Fruit fly (Drosophila melanogaster) whole organism, embryonic: Measurements from ENCODE around the gene CG17127.
A peak's percentile ranks its signal among the peaks of the same experiment; 100 is the strongest.

Experiments used
- Adf1 ChIP-seq: fragments of 200-800 bp; sonication (Bioruptor generic); IDR thresholded peaks from 2 replicates; pipeline ENCODE4 v1.3.6; 2022; ENCODE audit warnings: missing biosample characterization, missing genetic modification characterization
- Atf3 ChIP-seq: fragments of 200-800 bp; sonication (Bioruptor generic); optimal IDR thresholded peaks from 3 replicates; lab custom pipeline; 2016; ENCODE audit warnings: missing biosample characterization, missing genetic modification characterization
- Atf6 ChIP-seq: fragments of 200-800 bp; sonication (Bioruptor generic); IDR thresholded peaks from 2 replicates; pipeline ENCODE4 v1.3.6; 2022; ENCODE audit warnings: missing biosample characterization, missing genetic modification characterization
- CG10267 ChIP-seq: fragments of 200-800 bp; sonication (Bioruptor generic); optimal IDR thresholded peaks from 2 replicates; lab custom pipeline; 2018; ENCODE audit warnings: missing biosample characterization, mild to moderate bottlenecking, missing genetic modification characterization, moderate library complexity
- CG10654 ChIP-seq: fragments of 200-800 bp; sonication (Bioruptor generic); optimal IDR thresholded peaks from 2 replicates; lab custom pipeline; 2016; ENCODE audit warnings: missing biosample characterization, missing genetic modification characterization
- CG11723 ChIP-seq: fragments of 200-800 bp; sonication (Bioruptor generic); optimal IDR thresholded peaks from 2 replicates; lab custom pipeline; 2017; ENCODE audit warnings: missing biosample characterization, mild to moderate bottlenecking, missing genetic modification characterization
- CG13894 ChIP-seq: fragments of 200-800 bp; sonication (Bioruptor generic); optimal IDR thresholded peaks from 3 replicates; lab custom pipeline; 2018; ENCODE audit warnings: missing biosample characterization, mild to moderate bottlenecking, missing genetic modification characterization, moderate library complexity
- CG15073 ChIP-seq: fragments of 200-800 bp; sonication (Bioruptor generic); optimal IDR thresholded peaks from 2 replicates; lab custom pipeline; 2016; ENCODE audit warnings: missing biosample characterization, missing genetic modification characterization
- CG16813 ChIP-seq: fragments of 200-800 bp; sonication (Bioruptor generic); IDR thresholded peaks from 3 replicates; pipeline ENCODE4 v1.3.6; 2022; ENCODE audit warnings: missing biosample characterization, missing genetic modification characterization; ENCODE audit not compliant: partially characterized antibody
- CG17328 ChIP-seq: fragments of 200-800 bp; sonication (Bioruptor generic); IDR thresholded peaks from 2 replicates; pipeline ENCODE4 v1.3.6; 2022; ENCODE audit warnings: missing biosample characterization, missing genetic modification characterization
- CG1832 ChIP-seq: fragments of 200-800 bp; sonication (Bioruptor generic); optimal IDR thresholded peaks from 2 replicates; lab custom pipeline; 2017; ENCODE audit warnings: missing biosample characterization, mild to moderate bottlenecking, missing genetic modification characterization, inconsistent platforms
- CG32532 ChIP-seq: fragments of 200-800 bp; sonication (Bioruptor generic); IDR thresholded peaks from 2 replicates; pipeline ENCODE4 v1.3.6; 2022; ENCODE audit warnings: missing biosample characterization, missing genetic modification characterization
- CG32767 ChIP-seq: fragments of 200-800 bp; sonication (Bioruptor generic); IDR thresholded peaks from 2 replicates; pipeline ENCODE4 v1.3.6; 2022; ENCODE audit warnings: missing biosample characterization, missing genetic modification characterization
- CG4328 ChIP-seq: fragments of 200-800 bp; sonication (Bioruptor generic); optimal IDR thresholded peaks from 3 replicates; lab custom pipeline; 2017; ENCODE audit warnings: missing biosample characterization, missing genetic modification reagents, missing genetic modification characterization
- CG4707 ChIP-seq: fragments of 200-800 bp; sonication (Bioruptor generic); optimal IDR thresholded peaks from 2 replicates; lab custom pipeline; 2018; ENCODE audit warnings: missing biosample characterization, mild to moderate bottlenecking, missing genetic modification characterization, moderate library complexity
- CG4854 ChIP-seq: fragments of 200-800 bp; sonication (Bioruptor generic); optimal IDR thresholded peaks from 2 replicates; lab custom pipeline; 2016; ENCODE audit warnings: missing biosample characterization, missing genetic modification characterization, inconsistent platforms
- CG5180 ChIP-seq: fragments of 200-800 bp; sonication (Bioruptor generic); optimal IDR thresholded peaks from 3 replicates; lab custom pipeline; 2017; ENCODE audit warnings: missing biosample characterization, missing genetic modification characterization, mild to moderate bottlenecking, moderate library complexity, missing genetic modification reagents
- CG6175 ChIP-seq: fragments of 200-800 bp; sonication (Bioruptor generic); IDR thresholded peaks from 3 replicates; pipeline ENCODE4 v1.3.6; 2022; ENCODE audit warnings: missing biosample characterization, missing genetic modification characterization
- CG6765 ChIP-seq: fragments of 200-800 bp; sonication (Bioruptor generic); optimal IDR thresholded peaks from 3 replicates; lab custom pipeline; 2017; ENCODE audit warnings: missing biosample characterization, mild to moderate bottlenecking, missing genetic modification characterization
- CG7271 ChIP-seq: fragments of 200-800 bp; sonication (Bioruptor generic); optimal IDR thresholded peaks from 2 replicates; lab custom pipeline; 2018; ENCODE audit warnings: missing biosample characterization, mild to moderate bottlenecking, missing genetic modification characterization, moderate library complexity
- Dbx ChIP-seq: fragments of 200-800 bp; sonication (Bioruptor generic); IDR thresholded peaks from 3 replicates; pipeline ENCODE4 v1.3.6; 2022; ENCODE audit warnings: missing biosample characterization, missing genetic modification characterization
- E2f2 ChIP-seq: fragments of 200-800 bp; sonication (Bioruptor generic); IDR thresholded peaks from 2 replicates; pipeline ENCODE4 v1.3.6; 2022; ENCODE audit warnings: missing biosample characterization, missing genetic modification characterization
- Fer1 ChIP-seq: fragments of 200-800 bp; sonication (Bioruptor generic); optimal IDR thresholded peaks from 2 replicates; lab custom pipeline; 2017; ENCODE audit warnings: missing biosample characterization, mild to moderate bottlenecking, missing genetic modification characterization
- Fer2 ChIP-seq: fragments of 200-800 bp; sonication (Bioruptor generic); optimal IDR thresholded peaks from 2 replicates; lab custom pipeline; 2018; ENCODE audit warnings: missing biosample characterization, mild to moderate bottlenecking, missing genetic modification characterization, moderate library complexity
- HHEX ChIP-seq: fragments of 200-800 bp; sonication (Bioruptor generic); optimal IDR thresholded peaks from 3 replicates; lab custom pipeline; 2017; ENCODE audit warnings: missing biosample characterization, mild to moderate bottlenecking, missing genetic modification characterization, missing genetic modification reagents
- Hmr ChIP-seq: fragments of 200-800 bp; sonication (Bioruptor generic); optimal IDR thresholded peaks from 3 replicates; lab custom pipeline; 2017; ENCODE audit warnings: mild to moderate bottlenecking, missing biosample characterization, missing genetic modification reagents, missing genetic modification characterization
- Hr3 ChIP-seq: fragments of 200-800 bp; sonication (Bioruptor generic); optimal IDR thresholded peaks from 3 replicates; lab custom pipeline; 2016; ENCODE audit warnings: missing biosample characterization, missing genetic modification characterization
- Jarid2 ChIP-seq: fragments of 200-800 bp; sonication (Bioruptor generic); optimal IDR thresholded peaks from 3 replicates; lab custom pipeline; 2017; ENCODE audit warnings: mild to moderate bottlenecking, missing biosample characterization, missing genetic modification reagents, missing genetic modification characterization
- Lpt ChIP-seq: fragments of >200 bp; optimal IDR thresholded peaks from 2 replicates; lab custom pipeline; 2018; ENCODE audit warnings: missing biosample characterization, missing genetic modification characterization
- NC2β ChIP-seq: fragments of 200-800 bp; sonication (Bioruptor generic); optimal IDR thresholded peaks from 2 replicates; lab custom pipeline; 2016; ENCODE audit warnings: missing biosample characterization, missing genetic modification characterization
- Oli ChIP-seq: fragments of 200-800 bp; sonication (Bioruptor generic); optimal IDR thresholded peaks from 2 replicates; lab custom pipeline; 2018; ENCODE audit warnings: missing biosample characterization, mild to moderate bottlenecking, missing genetic modification characterization, moderate library complexity
- Pdp1 ChIP-seq, 2 experiments: fragments of 200-800 bp; sonication (Bioruptor generic); optimal IDR thresholded peaks; 3 replicates each; lab custom pipeline; 2016; ENCODE audit warnings: missing biosample characterization in 2 of 2, missing genetic modification characterization in 2 of 2, mild to moderate bottlenecking in 1 of 2, moderate library complexity in 1 of 2
- Stat92E ChIP-seq, 3 experiments: fragments of >200 bp in 2 of 3; fragments of 200-800 bp in 1 of 3; sonication (Bioruptor generic) in 1 of 3; optimal IDR thresholded peaks; 2 replicates each; lab custom pipeline; 2017 to 2019; ENCODE audit warnings: missing biosample characterization in 3 of 3, missing genetic modification characterization in 3 of 3, mild to moderate bottlenecking in 1 of 3, moderate library complexity in 1 of 3
- Xbp1 ChIP-seq: fragments of 200-800 bp; sonication (Bioruptor generic); optimal IDR thresholded peaks from 3 replicates; lab custom pipeline; 2016; ENCODE audit warnings: missing biosample characterization, mild to moderate bottlenecking, missing genetic modification characterization
- ara ChIP-seq: fragments of 200-800 bp; sonication (Bioruptor generic); IDR thresholded peaks from 2 replicates; pipeline ENCODE4 v1.3.6; 2022; ENCODE audit warnings: missing biosample characterization, missing genetic modification characterization
- bab2 ChIP-seq: fragments of 200-800 bp; sonication (Bioruptor generic); optimal IDR thresholded peaks from 2 replicates; lab custom pipeline; 2016; ENCODE audit warnings: missing biosample characterization, missing genetic modification characterization
- bcd ChIP-seq: fragments of 200-800 bp; sonication (Bioruptor generic); optimal IDR thresholded peaks from 2 replicates; lab custom pipeline; 2017; ENCODE audit warnings: missing biosample characterization, mild to moderate bottlenecking, missing genetic modification characterization
- btn ChIP-seq: fragments of 200-800 bp; sonication (Bioruptor generic); optimal IDR thresholded peaks from 2 replicates; lab custom pipeline; 2016; ENCODE audit warnings: missing biosample characterization, missing genetic modification characterization
- cad ChIP-seq: fragments of >200 bp; optimal IDR thresholded peaks from 2 replicates; lab custom pipeline; 2017; ENCODE audit warnings: missing biosample characterization, missing genetic modification characterization
- ftz-f1 ChIP-seq: fragments of 200-800 bp; sonication (Bioruptor generic); optimal IDR thresholded peaks from 2 replicates; lab custom pipeline; 2016; ENCODE audit warnings: missing biosample characterization, missing genetic modification characterization
- nerfin-2 ChIP-seq: fragments of 200-800 bp; sonication (Bioruptor generic); IDR thresholded peaks from 2 replicates; pipeline ENCODE4 v1.3.6; 2022; ENCODE audit warnings: missing biosample characterization, missing genetic modification characterization; ENCODE audit not compliant: partially characterized antibody
- nom ChIP-seq: fragments of 200-800 bp; sonication (Bioruptor generic); optimal IDR thresholded peaks from 2 replicates; lab custom pipeline; 2017; ENCODE audit warnings: missing biosample characterization, missing genetic modification characterization, mild to moderate bottlenecking, moderate library complexity, missing genetic modification reagents
- psq ChIP-seq: fragments of 200-800 bp; sonication (Bioruptor generic); optimal IDR thresholded peaks from 2 replicates; lab custom pipeline; 2017; ENCODE audit warnings: missing biosample characterization, missing genetic modification characterization
- slp2 ChIP-seq: fragments of 200-800 bp; sonication (Bioruptor generic); optimal IDR thresholded peaks from 2 replicates; lab custom pipeline; 2016; ENCODE audit warnings: missing biosample characterization, missing genetic modification characterization
- unpg ChIP-seq: fragments of 200-800 bp; sonication (Bioruptor generic); optimal IDR thresholded peaks from 3 replicates; lab custom pipeline; 2018; ENCODE audit warnings: missing biosample characterization, mild to moderate bottlenecking, missing genetic modification characterization, moderate library complexity
- vfl ChIP-seq: fragments of 200-800 bp; sonication (Bioruptor generic); optimal IDR thresholded peaks from 2 replicates; lab custom pipeline; 2016; ENCODE audit warnings: missing biosample characterization, missing genetic modification characterization
- wek ChIP-seq: fragments of 200-800 bp; sonication (Bioruptor generic); optimal IDR thresholded peaks from 3 replicates; lab custom pipeline; 2018; ENCODE audit warnings: missing biosample characterization, mild to moderate bottlenecking, missing genetic modification characterization, moderate library complexity
- wor ChIP-seq: fragments of 200-800 bp; sonication (Bioruptor generic); IDR thresholded peaks from 2 replicates; pipeline ENCODE4 v1.3.6; 2022; ENCODE audit warnings: missing biosample characterization, missing genetic modification characterization

The CG17127 gene

DNA sequence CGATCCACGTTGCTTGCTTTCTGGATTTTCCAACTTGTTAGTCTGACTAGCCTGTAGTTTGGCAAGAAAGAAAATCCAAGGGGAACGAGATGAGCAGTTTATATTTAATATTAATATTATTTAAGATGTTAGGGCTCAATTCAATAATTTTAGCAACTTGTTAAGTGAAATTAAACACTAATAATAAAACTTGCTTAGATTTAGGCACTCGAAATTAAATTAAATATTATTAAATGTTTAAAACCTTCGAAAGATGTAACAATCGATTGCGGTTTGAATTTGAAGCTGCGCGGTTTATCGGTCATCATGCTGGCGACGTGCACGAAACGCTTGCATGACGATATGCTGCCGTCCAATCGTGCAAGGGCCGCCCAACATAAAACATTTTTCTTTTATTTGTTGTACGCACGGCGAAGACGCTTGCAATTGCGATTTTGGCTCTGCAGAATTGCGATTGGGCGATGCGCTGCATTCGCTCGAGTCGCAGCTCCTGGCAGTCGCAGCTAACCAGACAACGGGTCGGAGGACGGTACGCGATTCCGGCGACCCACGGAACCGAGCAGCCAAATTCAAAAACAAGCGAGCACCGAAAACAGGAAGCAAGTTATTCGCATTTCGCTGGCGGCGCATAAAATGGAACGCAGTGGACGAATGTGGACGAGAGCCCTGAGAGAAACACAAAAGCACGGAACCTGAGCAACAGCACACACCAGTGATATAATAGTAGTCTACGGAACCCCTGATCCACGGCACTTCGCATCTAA is 33.5 kb upstream of the CG17127 start, which contains the start of the genes Vha16-5 and CG12299 (continued):
- TF ChIP-seq Jarid2 (no peak), Dbx (GFP tag; lab: Robert Waterston, UW) (peak; percentile 91), wek (GFP tag; lab: Kevin White, UChicago) (no peak), Xbp1 (GFP tag; lab: Kevin White, UChicago) (peak; percentile 96), Adf1 (GFP tag; lab: Robert Waterston, UW) (peak; percentile 72), CG1832 (GFP tag; lab: Kevin White, UChicago) (no peak), nerfin-2 (GFP tag; lab: Robert Waterston, UW) (peak; percentile 85), Pdp1 (GFP tag; optimal IDR thresholded peaks at IDR 0.05; lab: Kevin White, UChicago) (peak; percentile 84 to 88), bcd (peak; percentile 72), Stat92E (GFP tag; optimal IDR thresholded peaks at IDR 0.05; lab: Kevin White, UChicago) (no peak), wor (peak; percentile 77), ara (GFP tag; lab: Robert Waterston, UW) (peak; percentile 93), CG15073 (no peak), Fer1 (GFP tag; lab: Kevin White, UChicago) (peak; percentile 61), cad (GFP tag; lab: Kevin White, UChicago) (no peak), CG13894 (tag; lab: Kevin White, UChicago) (no peak), Atf3 (GFP tag; lab: Kevin White, UChicago) (peak; percentile 62), psq (GFP tag; lab: Kevin White, UChicago) (peak; percentile 68), ftz-f1 (GFP tag; lab: Kevin White, UChicago) (peak; percentile 68), unpg (peak; percentile 78), CG4854 (GFP tag; lab: Kevin White, UChicago) (peak; percentile 65), CG4707 (no peak), CG5180 (no peak), NC2β (GFP tag; lab: Kevin White, UChicago) (peak; percentile 85), bab2 (GFP tag; lab: Kevin White, UChicago) (peak; percentile 83), CG16813 (GFP tag; lab: Robert Waterston, UW) (peak; percentile 83), CG32532 (GFP tag; lab: Robert Waterston, UW) (peak; percentile 91), CG32767 (GFP tag; lab: Robert Waterston, UW) (peak; percentile 67), E2f2 (peak; percentile 94), CG6765 (GFP tag; lab: Kevin White, UChicago) (no peak), CG10654 (GFP tag; lab: Kevin White, UChicago) (peak; percentile 85), CG6175 (GFP tag; lab: Robert Waterston, UW) (peak; percentile 76; the same call in 2 of the 3 replicates), slp2 (GFP tag; lab: Kevin White, UChicago) (peak; percentile 78), Lpt (GFP tag; lab: Kevin White, UChicago) (no peak), Hmr (GFP tag; lab: Kevin White, UChicago) (no peak), HHEX (GFP tag; lab: Kevin White, UChicago) (peak; percentile 44), CG10267 (tag; lab: Kevin White, UChicago) (peak; percentile 57), Oli (peak; percentile 29), Fer2 (peak; percentile 48), Hr3 (peak; percentile 81), CG17328 (GFP tag; lab: Robert Waterston, UW) (peak; percentile 93), btn (GFP tag; lab: Kevin White, UChicago) (peak; percentile 53), CG7271 (tag; lab: Kevin White, UChicago) (no peak), Atf6 (peak; percentile 88), vfl (peak; percentile 84), CG11723 (peak; percentile 65), CG4328 (peak; percentile 28), nom (GFP tag; lab: Kevin White, UChicago) (no peak)
